Fruit fly (Drosophila melanogaster) whole organism, embryonic: ENCODE results near the gene Rnb.

Source experiments
- Abd-B ChIP-seq: fragments of 200-800 bp; sonication (Bioruptor generic); optimal IDR thresholded peaks from 2 replicates; lab custom pipeline; 2018; ENCODE audit warnings: missing biosample characterization, mild to moderate bottlenecking, missing genetic modification characterization, moderate library complexity
- Atf6 ChIP-seq: fragments of 200-800 bp; sonication (Bioruptor generic); IDR thresholded peaks from 2 replicates; pipeline ENCODE4 v1.3.6; 2022; ENCODE audit warnings: missing biosample characterization, missing genetic modification characterization
- CG10543 ChIP-seq: fragments of 200-800 bp; sonication (Bioruptor generic); optimal IDR thresholded peaks from 3 replicates; lab custom pipeline; 2017; ENCODE audit warnings: missing biosample characterization, mild to moderate bottlenecking, missing genetic modification characterization, moderate library complexity
- CG10565 ChIP-seq: fragments of 200-800 bp; sonication (Bioruptor generic); optimal IDR thresholded peaks from 3 replicates; lab custom pipeline; 2016; ENCODE audit warnings: missing biosample characterization, mild to moderate bottlenecking, missing genetic modification characterization
- CG12769 ChIP-seq: fragments of 200-800 bp; sonication (Bioruptor generic); optimal IDR thresholded peaks from 2 replicates; lab custom pipeline; 2019; ENCODE audit warnings: missing biosample characterization, mild to moderate bottlenecking, missing genetic modification characterization, moderate library complexity
- CG13287 ChIP-seq: fragments of 200-800 bp; sonication (Bioruptor generic); IDR thresholded peaks from 2 replicates; pipeline ENCODE4 v1.3.6; 2022; ENCODE audit warnings: missing biosample characterization, missing genetic modification characterization; ENCODE audit not compliant: partially characterized antibody
- CG13624 ChIP-seq: fragments of 200-800 bp; sonication (Bioruptor generic); optimal IDR thresholded peaks from 2 replicates; lab custom pipeline; 2016; ENCODE audit warnings: missing biosample characterization, missing genetic modification characterization
- CG14965 ChIP-seq: fragments of 200-800 bp; sonication (Bioruptor generic); optimal IDR thresholded peaks from 2 replicates; lab custom pipeline; 2016; ENCODE audit warnings: missing biosample characterization, missing genetic modification characterization, borderline replicate concordance
- CG15073 ChIP-seq: fragments of 200-800 bp; sonication (Bioruptor generic); optimal IDR thresholded peaks from 2 replicates; lab custom pipeline; 2016; ENCODE audit warnings: missing biosample characterization, missing genetic modification characterization
- CG1529 ChIP-seq: fragments of 200-800 bp; sonication (Bioruptor generic); optimal IDR thresholded peaks from 3 replicates; lab custom pipeline; 2018; ENCODE audit warnings: missing biosample characterization, missing genetic modification characterization
- CG17612 ChIP-seq: fragments of 200-800 bp; sonication (Bioruptor generic); IDR thresholded peaks from 2 replicates; pipeline ENCODE4 v1.3.6; 2022; ENCODE audit warnings: missing biosample characterization, missing genetic modification characterization
- CG2199 ChIP-seq: fragments of 200-800 bp; sonication (Bioruptor generic); IDR thresholded peaks from 3 replicates; pipeline ENCODE4 v1.3.6; 2022; ENCODE audit warnings: missing biosample characterization, missing genetic modification characterization
- CG30431 ChIP-seq: fragments of 200-800 bp; sonication (Bioruptor generic); optimal IDR thresholded peaks from 2 replicates; lab custom pipeline; 2017; ENCODE audit warnings: missing biosample characterization, missing genetic modification characterization
- CG3065 ChIP-seq: fragments of 200-800 bp; sonication (Bioruptor generic); optimal IDR thresholded peaks from 2 replicates; lab custom pipeline; 2016; ENCODE audit warnings: missing biosample characterization, missing genetic modification characterization
- CG33213 ChIP-seq: fragments of 200-800 bp; sonication (Bioruptor generic); optimal IDR thresholded peaks from 3 replicates; lab custom pipeline; 2016; ENCODE audit warnings: missing biosample characterization, missing genetic modification characterization
- CG3407 ChIP-seq: fragments of 200-800 bp; sonication (Bioruptor generic); optimal IDR thresholded peaks from 2 replicates; lab custom pipeline; 2018; ENCODE audit warnings: missing biosample characterization, mild to moderate bottlenecking, missing genetic modification characterization
- CG4424 ChIP-seq: fragments of 200-800 bp; sonication (Bioruptor generic); optimal IDR thresholded peaks from 3 replicates; lab custom pipeline; 2016; ENCODE audit warnings: missing biosample characterization, missing genetic modification characterization
- CG6689 ChIP-seq: fragments of 200-800 bp; sonication (Bioruptor generic); IDR thresholded peaks from 2 replicates; pipeline ENCODE4 v1.3.6; 2022; ENCODE audit warnings: missing biosample characterization, missing genetic modification characterization
- CG7745 ChIP-seq: fragments of 200-800 bp; sonication (Bioruptor generic); optimal IDR thresholded peaks from 2 replicates; lab custom pipeline; 2018; ENCODE audit warnings: missing biosample characterization, mild to moderate bottlenecking, missing genetic modification characterization, moderate library complexity
- CG7839 ChIP-seq: fragments of 200-800 bp; sonication (Bioruptor generic); optimal IDR thresholded peaks from 3 replicates; lab custom pipeline; 2018; ENCODE audit warnings: missing biosample characterization, mild to moderate bottlenecking, missing genetic modification characterization, moderate library complexity
- CG8089 ChIP-seq: fragments of 200-800 bp; sonication (Bioruptor generic); optimal IDR thresholded peaks from 3 replicates; lab custom pipeline; 2016; ENCODE audit warnings: missing biosample characterization, missing genetic modification characterization
- CG8944 ChIP-seq: fragments of 200-800 bp; sonication (Bioruptor generic); optimal IDR thresholded peaks from 3 replicates; lab custom pipeline; 2016; ENCODE audit warnings: missing biosample characterization, missing genetic modification characterization
- CG9932 ChIP-seq: fragments of 200-800 bp; sonication (Bioruptor generic); IDR thresholded peaks from 2 replicates; pipeline ENCODE4 v1.3.6; 2022; ENCODE audit warnings: missing biosample characterization, missing genetic modification characterization
- D ChIP-seq, 2 experiments: fragments of 200-800 bp in 1 of 2; fragments of >200 bp in 1 of 2; sonication (Bioruptor generic) in 1 of 2; optimal IDR thresholded peaks; 2 replicates in 1 of 2; 3 replicates in 1 of 2; lab custom pipeline; 2017; ENCODE audit warnings: mild to moderate bottlenecking in 1 of 2, missing biosample characterization in 1 of 2, missing genetic modification characterization in 1 of 2, missing genetic modification reagents in 1 of 2
- Deaf1 ChIP-seq: fragments of 200-800 bp; optimal IDR thresholded peaks from 3 replicates; lab custom pipeline; 2019; ENCODE audit warnings: missing biosample characterization, mild to moderate bottlenecking, missing genetic modification characterization, moderate library complexity
- Dfd ChIP-seq, 2 experiments: fragments of >200 bp; optimal IDR thresholded peaks; 2 replicates each; lab custom pipeline; 2017; ENCODE audit warnings: missing biosample characterization in 2 of 2, missing genetic modification characterization in 2 of 2
- Drgx ChIP-seq: fragments of 200-800 bp; sonication (Bioruptor generic); IDR thresholded peaks from 2 replicates; pipeline ENCODE4 v1.3.6; 2022; ENCODE audit warnings: missing biosample characterization, missing genetic modification characterization
- HHEX ChIP-seq: fragments of 200-800 bp; sonication (Bioruptor generic); optimal IDR thresholded peaks from 3 replicates; lab custom pipeline; 2017; ENCODE audit warnings: missing biosample characterization, mild to moderate bottlenecking, missing genetic modification characterization, missing genetic modification reagents
- Mrtf ChIP-seq: fragments of 200-800 bp; sonication (Bioruptor generic); IDR thresholded peaks from 3 replicates; pipeline ENCODE4 v1.3.6; 2022; ENCODE audit warnings: missing biosample characterization, missing genetic modification characterization
- NFAT ChIP-seq: fragments of 200-800 bp; sonication (Bioruptor generic); IDR thresholded peaks from 2 replicates; pipeline ENCODE4 v1.3.6; 2022; ENCODE audit warnings: missing biosample characterization, missing genetic modification characterization
- Oaz ChIP-seq: fragments of 200-800 bp; sonication (Bioruptor generic); IDR thresholded peaks from 2 replicates; pipeline ENCODE4 v1.3.6; 2022; ENCODE audit warnings: missing biosample characterization, missing genetic modification characterization
- Poxn ChIP-seq: fragments of 200-800 bp; sonication (Bioruptor generic); IDR thresholded peaks from 2 replicates; pipeline ENCODE4 v1.3.6; 2022; ENCODE audit warnings: missing biosample characterization, missing genetic modification characterization
- Stat92E ChIP-seq, 3 experiments: fragments of >200 bp in 2 of 3; fragments of 200-800 bp in 1 of 3; sonication (Bioruptor generic) in 1 of 3; optimal IDR thresholded peaks; 2 replicates each; lab custom pipeline; 2017 to 2019; ENCODE audit warnings: missing biosample characterization in 3 of 3, missing genetic modification characterization in 3 of 3, mild to moderate bottlenecking in 1 of 3, moderate library complexity in 1 of 3
- Vsx1 ChIP-seq: fragments of 200-800 bp; sonication (Bioruptor generic); optimal IDR thresholded peaks from 2 replicates; lab custom pipeline; 2017; ENCODE audit warnings: missing biosample characterization, mild to moderate bottlenecking, missing genetic modification characterization, missing genetic modification reagents
- aop ChIP-seq: fragments of 200-800 bp; sonication (Bioruptor generic); IDR thresholded peaks from 2 replicates; pipeline ENCODE4 v1.3.6; 2022; ENCODE audit warnings: missing biosample characterization, missing genetic modification characterization
- dati ChIP-seq: fragments of 200-800 bp; sonication (Bioruptor generic); IDR thresholded peaks from 2 replicates; pipeline ENCODE4 v1.3.6; 2022; ENCODE audit warnings: missing biosample characterization, missing genetic modification characterization
- dysf ChIP-seq: fragments of 200-800 bp; sonication (Bioruptor generic); IDR thresholded peaks from 3 replicates; pipeline ENCODE4 v1.3.6; 2022; ENCODE audit warnings: missing biosample characterization, missing genetic modification characterization
- ems ChIP-seq: fragments of 200-800 bp; sonication (Bioruptor generic); optimal IDR thresholded peaks from 3 replicates; lab custom pipeline; 2016; ENCODE audit warnings: missing biosample characterization, missing genetic modification characterization
- ftz-f1 ChIP-seq: fragments of 200-800 bp; sonication (Bioruptor generic); optimal IDR thresholded peaks from 2 replicates; lab custom pipeline; 2016; ENCODE audit warnings: missing biosample characterization, missing genetic modification characterization
- insv ChIP-seq, 2 experiments: fragments of 200-800 bp; sonication (Bioruptor generic); optimal IDR thresholded peaks; 3 replicates each; lab custom pipeline; 2016 to 2018; ENCODE audit warnings: missing biosample characterization in 2 of 2, missing genetic modification characterization in 2 of 2
- kni ChIP-seq: fragments of 200-800 bp; sonication (Bioruptor generic); optimal IDR thresholded peaks from 3 replicates; lab custom pipeline; 2017; ENCODE audit warnings: mild to moderate bottlenecking, missing biosample characterization, missing genetic modification reagents, missing genetic modification characterization
- p53 ChIP-seq: fragments of 200-800 bp; sonication (Bioruptor generic); optimal IDR thresholded peaks from 2 replicates; lab custom pipeline; 2016; ENCODE audit warnings: missing biosample characterization, missing genetic modification characterization
- pfk ChIP-seq: fragments of 200-800 bp; sonication (Bioruptor generic); optimal IDR thresholded peaks from 2 replicates; lab custom pipeline; 2018; ENCODE audit warnings: missing biosample characterization, mild to moderate bottlenecking, missing genetic modification characterization, moderate library complexity
- prd ChIP-seq, 3 experiments: fragments of >200 bp in 2 of 3; fragments of 200-800 bp in 1 of 3; sonication (Bioruptor generic) in 1 of 3; optimal IDR thresholded peaks in 2 of 3; IDR thresholded peaks in 1 of 3; 2 replicates in 2 of 3; 3 replicates in 1 of 3; pipeline versions ENCODE4 v1.3.6 to Lab custom; 2017 to 2022; ENCODE audit warnings: missing biosample characterization in 1 of 3, missing genetic modification characterization in 1 of 3
- row ChIP-seq: fragments of 200-800 bp; sonication (Bioruptor generic); IDR thresholded peaks from 3 replicates; pipeline ENCODE4 v1.3.6; 2022; ENCODE audit warnings: missing biosample characterization, missing genetic modification characterization
- sens ChIP-seq: fragments of 200-800 bp; sonication (Bioruptor generic); peaks from one replicate; lab custom pipeline; 2016; ENCODE audit warnings: missing biosample characterization, missing genetic modification characterization
- sqz ChIP-seq: fragments of 200-800 bp; sonication (Bioruptor generic); optimal IDR thresholded peaks from 3 replicates; lab custom pipeline; 2018; ENCODE audit warnings: missing biosample characterization, mild to moderate bottlenecking, missing genetic modification characterization
- tup ChIP-seq: fragments of 200-800 bp; sonication (Bioruptor generic); optimal IDR thresholded peaks from 2 replicates; lab custom pipeline; 2016; ENCODE audit warnings: missing biosample characterization, mild to moderate bottlenecking, missing genetic modification characterization, moderate library complexity
- yki ChIP-seq: fragments of >200 bp; optimal IDR thresholded peaks from 3 replicates; lab custom pipeline; 2018
- zfh1 ChIP-seq: fragments of 200-800 bp; sonication (Bioruptor generic); IDR thresholded peaks from 3 replicates; pipeline ENCODE4 v1.3.6; 2022; ENCODE audit warnings: missing biosample characterization, missing genetic modification characterization

The Rnb gene

dm6 chr3R:29847126-29847525, 48.0 kb upstream of the Rnb start (continued):
- TF ChIP-seq Dfd (GFP tag; optimal IDR thresholded peaks at IDR 0.05; lab: Kevin White, UChicago) (no peak), Oaz (GFP tag; lab: Robert Waterston, UW) (no peak), CG9932 (GFP tag; lab: Robert Waterston, UW) (no peak), Abd-B (GFP tag; lab: Kevin White, UChicago) (no peak), dati (GFP tag; lab: Robert Waterston, UW) (0 out of 2 replicates have a peak, but pooled peaks have one; percentile 18), CG6689 (peak; percentile 23; the same call in 1 of the 2 replicates), Poxn (no peak), CG3407 (no peak), CG17612 (no peak), Mrtf (GFP tag; lab: Robert Waterston, UW) (0 out of 3 replicates have a peak, but pooled peaks have one; percentile 28), CG8089 (no peak), row (GFP tag; lab: Robert Waterston, UW) (0 out of 3 replicates have a peak, but pooled peaks have one; percentile 29), dysf (peak; percentile 38; the same call in 1 of the 3 replicates), zfh1 (0 out of 3 replicates have a peak, but pooled peaks have one; percentile 19), Drgx (GFP tag; lab: Robert Waterston, UW) (peak; percentile 88), p53 (no peak)

- no peak for TF ChIP-seq CG33213 (GFP tag; lab: Kevin White, UChicago)
- no peak for TF ChIP-seq prd (optimal IDR thresholded peaks at IDR 0.05; lab: Kevin White, UChicago)
- TF ChIP-seq prd (GFP tag; IDR thresholded peaks at IDR 0.05; lab: Robert Waterston, UW) = no peak
- TF ChIP-seq sens (GFP tag; lab: Kevin White, UChicago) = peak; percentile 72
- TF ChIP-seq CG13624 (GFP tag; lab: Kevin White, UChicago) = no peak
- TF ChIP-seq pfk (GFP tag; lab: Kevin White, UChicago) = peak; percentile 92
- peak; percentile 31 for TF ChIP-seq HHEX (GFP tag; lab: Kevin White, UChicago)
- no peak for TF ChIP-seq CG1529 (GFP tag; lab: Kevin White, UChicago)
- TF ChIP-seq tup = no peak
- no peak for TF ChIP-seq CG30431 (GFP tag; lab: Kevin White, UChicago)
- TF ChIP-seq CG14965 = no peak
- TF ChIP-seq aop (GFP tag; lab: Robert Waterston, UW) = no peak
- 0 out of 2 replicates have a peak, but pooled peaks have one; percentile 29 for TF ChIP-seq Atf6 (GFP tag; lab: Robert Waterston, UW)
- peak; percentile 50 for TF ChIP-seq CG12769 (tag; lab: Kevin White, UChicago)
- TF ChIP-seq Deaf1 (tag; lab: Kevin White, UChicago) = peak; percentile 90
- TF ChIP-seq D (optimal IDR thresholded peaks at IDR 0.05; lab: Kevin White, UChicago) = peak; percentile 68
- no peak for TF ChIP-seq D (GFP tag; optimal IDR thresholded peaks at IDR 0.05; lab: Kevin White, UChicago)
- TF ChIP-seq insv (GFP tag; optimal IDR thresholded peaks at IDR 0.05; lab: Kevin White, UChicago) = no peak
- peak in 1 of 3 experiments; percentile 76 for TF ChIP-seq Stat92E (GFP tag; optimal IDR thresholded peaks at IDR 0.05; lab: Kevin White, UChicago)
- no peak for TF ChIP-seq sqz (GFP tag; lab: Kevin White, UChicago)
- peak; percentile 51 for TF ChIP-seq Vsx1 (GFP tag; lab: Kevin White, UChicago)
- peak; percentile 21; the same call in 1 of the 2 replicates for TF ChIP-seq CG13287 (GFP tag; lab: Robert Waterston, UW)
- TF ChIP-seq CG7839 (tag; lab: Kevin White, UChicago) = peak; percentile 5
- no peak for TF ChIP-seq NFAT
- no peak for TF ChIP-seq CG4424 (GFP tag; lab: Kevin White, UChicago)
- TF ChIP-seq CG3065 (GFP tag; lab: Kevin White, UChicago) = no peak
- TF ChIP-seq CG7745 (tag; lab: Kevin White, UChicago) = no peak
- TF ChIP-seq yki (lab: Kevin White, UChicago) = no peak
- no peak for TF ChIP-seq CG15073 (GFP tag; lab: Kevin White, UChicago)
- no peak for TF ChIP-seq ems (GFP tag; lab: Kevin White, UChicago)
- TF ChIP-seq CG8944 (GFP tag; lab: Kevin White, UChicago) = no peak
- TF ChIP-seq ftz-f1 = peak; percentile 53
- TF ChIP-seq CG10543 (GFP tag; lab: Kevin White, UChicago) = peak; percentile 79
- TF ChIP-seq CG10565 (GFP tag; lab: Kevin White, UChicago) = no peak
- TF ChIP-seq CG2199 (GFP tag; lab: Robert Waterston, UW) = peak; percentile 84
- peak; percentile 95 for TF ChIP-seq kni (GFP tag; lab: Kevin White, UChicago)
These were observed 42.2 kb upstream of the Rnb start, which contains the start of gene Cad99C for dm6 chr3R:29841293-29841791. Cad99C (plus strand) TSS chr3R:29841657.
